Worm (Caenorhabditis elegans) whole organism, L4 larva: ENCODE data around the gene lido-1.

Experiments
- F10B5.3 ChIP-seq: sonication (generic microtip); optimal IDR thresholded peaks from 2 replicates; lab custom pipeline; 2016; ENCODE audit warnings: mild to moderate bottlenecking, missing genetic modification characterization, missing compliant biosample characterization
- F37D6.2 ChIP-seq: sonication (generic microtip); optimal IDR thresholded peaks from 2 replicates; lab custom pipeline; 2016; ENCODE audit warnings: mild to moderate bottlenecking, missing genetic modification characterization, missing compliant biosample characterization
- F44E2.7 ChIP-seq: fragments of 200-800 bp; sonication (Bioruptor generic); IDR thresholded peaks from 2 replicates; pipeline ENCODE4 v2.1.2; 2022; ENCODE audit warnings: missing genetic modification characterization, missing compliant biosample characterization
- R02D3.7 ChIP-seq: fragments of 150-350 bp; sonication (generic microtip); optimal IDR thresholded peaks from 3 replicates; lab custom pipeline; 2014; ENCODE audit warnings: missing biosample characterization, missing genetic modification characterization
- T20F7.1 ChIP-seq: fragments of 200-800 bp; sonication (Bioruptor generic); optimal IDR thresholded peaks from 2 replicates; lab custom pipeline; 2018; ENCODE audit warnings: mild to moderate bottlenecking, missing genetic modification characterization, missing compliant biosample characterization
- Y75B8A.6 ChIP-seq: fragments of 200-800 bp; sonication (Bioruptor generic); IDR thresholded peaks from 2 replicates; pipeline ENCODE4 v1.3.6; 2022; ENCODE audit warnings: missing genetic modification reagents, missing genetic modification characterization, missing compliant biosample characterization
- ZK337.2 ChIP-seq: fragments of 200-800 bp; sonication (Bioruptor generic); IDR thresholded peaks from 2 replicates; pipeline ENCODE4 v1.3.6; 2022; ENCODE audit warnings: missing genetic modification reagents, missing genetic modification characterization, missing compliant biosample characterization
- aly-2 ChIP-seq: sonication (generic microtip); optimal IDR thresholded peaks from 2 replicates; lab custom pipeline; 2018; ENCODE audit warnings: missing biosample characterization, missing genetic modification characterization
- arid-1 ChIP-seq: fragments of 200-800 bp; sonication (Bioruptor generic); conservative IDR thresholded peaks from 2 replicates; pipeline ENCODE4 v1.3.6; 2022; ENCODE audit warnings: missing genetic modification reagents, missing genetic modification characterization, missing compliant biosample characterization
- attf-4 ChIP-seq: sonication (generic microtip); optimal IDR thresholded peaks from 3 replicates; lab custom pipeline; 2017; ENCODE audit warnings: missing biosample characterization, missing genetic modification characterization
- ceh-32 ChIP-seq: sonication (generic microtip); optimal IDR thresholded peaks from 2 replicates; lab custom pipeline; 2016; ENCODE audit warnings: mild to moderate bottlenecking, missing genetic modification characterization, missing compliant biosample characterization; ENCODE audit not compliant: poor library complexity
- ceh-82 ChIP-seq: sonication (generic microtip); optimal IDR thresholded peaks from 2 replicates; lab custom pipeline; 2017; ENCODE audit warnings: missing biosample characterization, missing genetic modification characterization
- ctbp-1 ChIP-seq: fragments of 200-800 bp; sonication (Bioruptor generic); IDR thresholded peaks from 2 replicates; pipeline ENCODE4 v1.3.6; 2022; ENCODE audit warnings: missing genetic modification reagents, missing genetic modification characterization, missing compliant biosample characterization
- daf-12 ChIP-seq: fragments of 150-350 bp; optimal IDR thresholded peaks from 2 replicates; lab custom pipeline; 2014; ENCODE audit warnings: missing biosample characterization, missing genetic modification reagents, missing genetic modification characterization
- daf-16 ChIP-seq, 3 experiments: sonication (generic microtip); optimal IDR thresholded peaks; 2 replicates each; lab custom pipeline; 2016 to 2017; ENCODE audit warnings: missing genetic modification characterization in 3 of 3, missing genetic modification reagents in 3 of 3, mild to moderate bottlenecking in 2 of 3, missing compliant biosample characterization in 2 of 3, missing biosample characterization in 1 of 3, moderate library complexity in 1 of 3
- dmd-6 ChIP-seq: fragments of 200-800 bp; sonication (Bioruptor generic); IDR thresholded peaks from 2 replicates; pipeline ENCODE4 v1.3.6; 2022; ENCODE audit warnings: missing genetic modification reagents, missing genetic modification characterization, missing compliant biosample characterization
- dve-1 ChIP-seq: sonication (generic microtip); optimal IDR thresholded peaks from 2 replicates; lab custom pipeline; 2017; ENCODE audit warnings: antibody characterized with exemption, mild to moderate bottlenecking, missing genetic modification characterization, missing compliant biosample characterization; ENCODE audit not compliant: insufficient read depth
- egl-27 ChIP-seq: sonication (generic microtip); optimal IDR thresholded peaks from 3 replicates; lab custom pipeline; 2017; ENCODE audit warnings: missing biosample characterization, missing genetic modification reagents, missing genetic modification characterization
- egl-43 ChIP-seq: fragments of 200-800 bp; sonication (Bioruptor generic); IDR thresholded peaks from 2 replicates; pipeline ENCODE4 v1.3.6; 2022; ENCODE audit warnings: missing genetic modification reagents, missing genetic modification characterization, missing compliant biosample characterization
- fkh-10 ChIP-seq: fragments of 150-350 bp; optimal IDR thresholded peaks from 2 replicates; lab custom pipeline; 2014; ENCODE audit warnings: missing biosample characterization, missing genetic modification reagents, missing genetic modification characterization
- fos-1 ChIP-seq: fragments of 150-350 bp; optimal IDR thresholded peaks from 2 replicates; lab custom pipeline; 2014; ENCODE audit warnings: missing biosample characterization, missing genetic modification characterization
- gei-8 ChIP-seq: fragments of 200-800 bp; sonication (Bioruptor generic); optimal IDR thresholded peaks from 2 replicates; lab custom pipeline; 2018; ENCODE audit warnings: mild to moderate bottlenecking, missing genetic modification characterization, missing compliant biosample characterization
- hlh-30 ChIP-seq: sonication (generic microtip); optimal IDR thresholded peaks from 2 replicates; lab custom pipeline; 2017; ENCODE audit warnings: antibody characterized with exemption, mild to moderate bottlenecking, missing genetic modification characterization, missing compliant biosample characterization; ENCODE audit not compliant: insufficient read depth
- jun-1 ChIP-seq: fragments of 150-350 bp; optimal IDR thresholded peaks from 2 replicates; lab custom pipeline; 2014; ENCODE audit warnings: missing biosample characterization, missing genetic modification reagents, missing genetic modification characterization
- lin-1 ChIP-seq: fragments of 200-800 bp; sonication (Bioruptor generic); IDR thresholded peaks from 2 replicates; pipeline ENCODE4 v1.3.6; 2022; ENCODE audit warnings: missing genetic modification reagents, missing genetic modification characterization, missing compliant biosample characterization
- lin-13 ChIP-seq: fragments of 150-350 bp; optimal IDR thresholded peaks from 2 replicates; lab custom pipeline; 2014; ENCODE audit warnings: missing biosample characterization, missing genetic modification reagents, missing genetic modification characterization
- lin-29 ChIP-seq: fragments of 200-800 bp; sonication (Bioruptor generic); IDR thresholded peaks from 2 replicates; pipeline ENCODE4 v1.3.6; 2022; ENCODE audit warnings: missing genetic modification reagents, missing genetic modification characterization, missing compliant biosample characterization
- lin-38 ChIP-seq: fragments of 200-800 bp; sonication (Bioruptor generic); IDR thresholded peaks from 2 replicates; pipeline ENCODE4 v1.3.6; 2022; ENCODE audit warnings: missing genetic modification reagents, missing genetic modification characterization, missing compliant biosample characterization
- lsy-2 ChIP-seq, 2 experiments: fragments of 150-350 bp in 1 of 2; sonication (generic microtip) in 1 of 2; optimal IDR thresholded peaks; 2 replicates each; lab custom pipeline; 2014 to 2017; ENCODE audit warnings: missing biosample characterization in 2 of 2, missing genetic modification characterization in 2 of 2
- madf-9 ChIP-seq: fragments of 200-800 bp; sonication (Bioruptor generic); conservative IDR thresholded peaks from 2 replicates; pipeline ENCODE4 v1.3.6; 2022; ENCODE audit warnings: missing genetic modification reagents, missing genetic modification characterization, missing compliant biosample characterization
- mxl-2 ChIP-seq: fragments of 200-800 bp; sonication (Bioruptor generic); conservative IDR thresholded peaks from 2 replicates; pipeline ENCODE4 v1.3.6; 2022; ENCODE audit warnings: missing genetic modification reagents, missing genetic modification characterization, missing compliant biosample characterization
- mxl-3 ChIP-seq: fragments of 200-800 bp; sonication (Bioruptor generic); optimal IDR thresholded peaks from 2 replicates; lab custom pipeline; 2018; ENCODE audit warnings: mild to moderate bottlenecking, missing genetic modification characterization, missing compliant biosample characterization
- nhr-11 ChIP-seq: fragments of 150-350 bp; optimal IDR thresholded peaks from 2 replicates; lab custom pipeline; 2014; ENCODE audit warnings: missing biosample characterization, missing genetic modification characterization
- nhr-25 ChIP-seq: sonication (generic microtip); optimal IDR thresholded peaks from 2 replicates; lab custom pipeline; 2017; ENCODE audit warnings: missing genetic modification characterization, mild to moderate bottlenecking, missing compliant biosample characterization, antibody characterized with exemption, moderate library complexity, borderline replicate concordance; ENCODE audit not compliant: insufficient read depth
- nhr-28 ChIP-seq: fragments of 150-350 bp; optimal IDR thresholded peaks from 2 replicates; lab custom pipeline; 2014; ENCODE audit warnings: missing biosample characterization, missing genetic modification characterization
- nhr-48 ChIP-seq: sonication (generic microtip); optimal IDR thresholded peaks from 2 replicates; lab custom pipeline; 2016; ENCODE audit warnings: mild to moderate bottlenecking, missing genetic modification characterization, missing compliant biosample characterization
- nhr-6 ChIP-seq: fragments of 150-350 bp; optimal IDR thresholded peaks from 2 replicates; lab custom pipeline; 2014; ENCODE audit warnings: missing biosample characterization, missing genetic modification characterization
- nhr-76 ChIP-seq: fragments of 150-350 bp; optimal IDR thresholded peaks from 2 replicates; lab custom pipeline; 2014; ENCODE audit warnings: missing biosample characterization, missing genetic modification characterization
- pha-4 ChIP-seq, 2 experiments: fragments of 150-350 bp in 1 of 2; fragments of 200-800 bp in 1 of 2; sonication (Bioruptor generic) in 1 of 2; IDR thresholded peaks in 1 of 2; optimal IDR thresholded peaks in 1 of 2; 2 replicates each; pipeline versions ENCODE4 v1.3.6 to Lab custom; 2014 to 2022; ENCODE audit warnings: missing genetic modification characterization in 2 of 2, missing genetic modification reagents in 2 of 2, missing biosample characterization in 1 of 2, missing compliant biosample characterization in 1 of 2
- saeg-2 ChIP-seq: fragments of 200-800 bp; sonication (Bioruptor generic); IDR thresholded peaks from 2 replicates; pipeline ENCODE4 v1.3.6; 2022; ENCODE audit warnings: missing genetic modification reagents, missing genetic modification characterization, missing compliant biosample characterization
- sdz-12 ChIP-seq: fragments of 200-800 bp; sonication (Bioruptor generic); optimal IDR thresholded peaks from 2 replicates; lab custom pipeline; 2018; ENCODE audit warnings: mild to moderate bottlenecking, missing genetic modification characterization, missing compliant biosample characterization
- set-16 ChIP-seq: fragments of 200-800 bp; sonication (Bioruptor generic); IDR thresholded peaks from 2 replicates; pipeline ENCODE4 v1.3.6; 2022; ENCODE audit warnings: missing genetic modification reagents, missing genetic modification characterization, missing compliant biosample characterization
- snpc-1.2 ChIP-seq: fragments of 200-800 bp; sonication (Bioruptor generic); IDR thresholded peaks from 2 replicates; pipeline ENCODE4 v1.3.6; 2022; ENCODE audit warnings: missing genetic modification reagents, missing genetic modification characterization, missing compliant biosample characterization
- tra-1 ChIP-seq: fragments of 200-800 bp; sonication (Bioruptor generic); IDR thresholded peaks from 2 replicates; pipeline ENCODE4 v1.3.6; 2022; ENCODE audit warnings: missing genetic modification reagents, missing genetic modification characterization, missing compliant biosample characterization
- unc-130 ChIP-seq: sonication (generic microtip); optimal IDR thresholded peaks from 2 replicates; lab custom pipeline; 2016; ENCODE audit warnings: missing genetic modification reagents, missing genetic modification characterization, missing compliant biosample characterization
- unc-39 ChIP-seq: sonication (generic microtip); optimal IDR thresholded peaks from 2 replicates; lab custom pipeline; 2017; ENCODE audit warnings: missing biosample characterization, missing genetic modification characterization
- unc-62 ChIP-seq, 3 experiments: fragments of 150-350 bp in 1 of 3; sonication (generic microtip); optimal IDR thresholded peaks in 2 of 3; peaks in 1 of 3; 1 replicate in 1 of 3; 2 replicates in 2 of 3; lab custom pipeline; 2014 to 2017; ENCODE audit warnings: missing biosample characterization in 3 of 3, missing genetic modification characterization in 3 of 3, missing genetic modification reagents in 3 of 3, missing genotype in 1 of 3
- vab-7 ChIP-seq: fragments of 200-800 bp; sonication (Bioruptor generic); IDR thresholded peaks from 2 replicates; pipeline ENCODE4 v1.3.6; 2022; ENCODE audit warnings: missing genetic modification reagents, missing genetic modification characterization, missing compliant biosample characterization
- zip-11 ChIP-seq: fragments of 200-800 bp; sonication (Bioruptor generic); IDR thresholded peaks from 2 replicates; pipeline ENCODE4 v1.3.6; 2022; ENCODE audit warnings: missing genetic modification characterization, missing compliant biosample characterization
- ztf-7 ChIP-seq: fragments of 150-350 bp; optimal IDR thresholded peaks from 2 replicates; lab custom pipeline; 2014; ENCODE audit warnings: missing biosample characterization, missing genetic modification characterization

lido-1 gene

DNA sequence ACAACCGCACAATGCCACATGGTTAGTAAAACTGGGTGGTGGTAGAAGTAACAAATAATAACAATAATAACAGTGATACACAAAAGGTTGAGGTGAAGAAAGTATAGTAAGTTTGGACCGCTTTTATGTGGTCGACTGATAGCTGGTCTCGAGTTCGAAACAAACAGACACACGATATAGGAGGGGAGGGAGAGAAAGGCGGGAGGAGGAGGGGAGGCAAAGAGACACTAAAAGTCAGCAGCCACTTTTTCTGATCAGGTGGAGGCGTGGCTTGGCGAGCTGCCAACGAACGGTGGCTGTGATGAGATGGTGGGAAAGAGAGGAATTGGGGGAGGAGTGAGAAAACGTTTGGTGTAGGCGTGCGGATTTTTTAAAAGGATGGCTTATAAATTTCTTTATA, 38.0 kb downstream of the lido-1 start:
- TF ChIP-seq daf-16 (GFP tag; optimal IDR thresholded peaks at IDR 0.05; lab: Kevin White, UChicago) (no peak), daf-16 (tag; optimal IDR thresholded peaks at IDR 0.05; lab: Kevin White, UChicago) (no peak), R02D3.7 (tag; lab: Kevin White, UChicago) (no peak), vab-7 (no peak), aly-2 (tag; lab: Kevin White, UChicago) (no peak), Y75B8A.6 (GFP tag; lab: Robert Waterston, UW) (no peak), attf-4 (no peak), madf-9 (no peak), dve-1 (no peak), ceh-82 (tag; lab: Kevin White, UChicago) (no peak), lin-29 (no peak), F10B5.3 (no peak), unc-130 (no peak), set-16 (GFP tag; lab: Robert Waterston, UW) (peak; percentile 65), lin-38 (GFP tag; lab: Robert Waterston, UW) (no peak), nhr-76 (tag; lab: Kevin White, UChicago) (no peak), tra-1 (no peak), ctbp-1 (GFP tag; lab: Robert Waterston, UW) (no peak), egl-43 (GFP tag; lab: Robert Waterston, UW) (no peak), fkh-10 (GFP tag; lab: Kevin White, UChicago) (no peak), nhr-25 (tag; lab: Kevin White, UChicago) (no peak), arid-1 (GFP tag; lab: Robert Waterston, UW) (no peak), ztf-7 (no peak), fos-1 (tag; lab: Kevin White, UChicago) (no peak), mxl-3 (GFP tag; lab: Kevin White, UChicago) (peak; percentile 28), hlh-30 (tag; lab: Kevin White, UChicago) (peak; percentile 89), unc-39 (no peak), gei-8 (GFP tag; lab: Kevin White, UChicago) (no peak), ZK337.2 (GFP tag; lab: Robert Waterston, UW) (no peak), lsy-2 (tag; optimal IDR thresholded peaks at IDR 0.05; lab: Kevin White, UChicago) (peak in 1 of 2 experiments; percentile 7), nhr-11 (tag; lab: Kevin White, UChicago) (peak; percentile 7), nhr-48 (no peak), nhr-28 (tag; lab: Kevin White, UChicago) (no peak), F44E2.7 (no peak), unc-62 (GFP tag; optimal IDR thresholded peaks at IDR 0.05 in 1 of 2; lab: Kevin White, UChicago) (no peak), unc-62 (tag; optimal IDR thresholded peaks at IDR 0.05; lab: Kevin White, UChicago) (no peak), pha-4 (GFP tag; IDR thresholded peaks at IDR 0.05; lab: Robert Waterston, UW) (no peak), pha-4 (tag; optimal IDR thresholded peaks at IDR 0.05; lab: Kevin White, UChicago) (no peak), daf-12 (tag; lab: Kevin White, UChicago) (no peak), lin-13 (no peak), mxl-2 (no peak), sdz-12 (GFP tag; lab: Kevin White, UChicago) (no peak), egl-27 (tag; lab: Kevin White, UChicago) (no peak), lin-1 (no peak), saeg-2 (GFP tag; lab: Robert Waterston, UW) (no peak), zip-11 (no peak), snpc-1.2 (no peak), jun-1 (tag; lab: Kevin White, UChicago) (no peak), F37D6.2 (tag; lab: Kevin White, UChicago) (no peak), nhr-6 (no peak), dmd-6 (GFP tag; lab: Robert Waterston, UW) (peak; percentile 53; the same call in 1 of the 2 replicates), ceh-32 (tag; lab: Kevin White, UChicago) (no peak), T20F7.1 (no peak)
